Fruit fly (Drosophila melanogaster) whole organism, embryonic: Measurements from ENCODE around the gene CG8281.

ENCODE experiments used
- Atf6 ChIP-seq: fragments of 200-800 bp; sonication (Bioruptor generic); IDR thresholded peaks from 2 replicates; pipeline ENCODE4 v1.3.6; 2022; ENCODE audit warnings: missing biosample characterization, missing genetic modification characterization
- Awh ChIP-seq: fragments of 200-800 bp; sonication (Bioruptor generic); IDR thresholded peaks from 2 replicates; pipeline ENCODE4, ENCODE4 v1.3.6; 2022; ENCODE audit warnings: missing biosample characterization, missing genetic modification characterization
- CG15073 ChIP-seq: fragments of 200-800 bp; sonication (Bioruptor generic); optimal IDR thresholded peaks from 2 replicates; lab custom pipeline; 2016; ENCODE audit warnings: missing biosample characterization, missing genetic modification characterization
- CG1832 ChIP-seq: fragments of 200-800 bp; sonication (Bioruptor generic); optimal IDR thresholded peaks from 2 replicates; lab custom pipeline; 2017; ENCODE audit warnings: missing biosample characterization, mild to moderate bottlenecking, missing genetic modification characterization, inconsistent platforms
- CG2120 ChIP-seq: fragments of 200-800 bp; sonication (Bioruptor generic); optimal IDR thresholded peaks from 3 replicates; lab custom pipeline; 2016; ENCODE audit warnings: missing biosample characterization, missing genetic modification characterization
- CG2712 ChIP-seq: fragments of 200-800 bp; optimal IDR thresholded peaks from 3 replicates; lab custom pipeline; 2019; ENCODE audit warnings: missing biosample characterization, mild to moderate bottlenecking, missing genetic modification characterization, moderate library complexity
- CG34376 ChIP-seq: fragments of 200-800 bp; sonication (Bioruptor generic); optimal IDR thresholded peaks from 2 replicates; lab custom pipeline; 2018; ENCODE audit warnings: missing biosample characterization, mild to moderate bottlenecking, missing genetic modification characterization
- CG43689 ChIP-seq: fragments of 200-800 bp; sonication (Bioruptor generic); IDR thresholded peaks from 2 replicates; pipeline ENCODE4 v1.3.6; 2022; ENCODE audit warnings: missing biosample characterization, missing genetic modification characterization
- CG4424 ChIP-seq: fragments of 200-800 bp; sonication (Bioruptor generic); optimal IDR thresholded peaks from 3 replicates; lab custom pipeline; 2016; ENCODE audit warnings: missing biosample characterization, missing genetic modification characterization
- CG4707 ChIP-seq: fragments of 200-800 bp; sonication (Bioruptor generic); optimal IDR thresholded peaks from 2 replicates; lab custom pipeline; 2018; ENCODE audit warnings: missing biosample characterization, mild to moderate bottlenecking, missing genetic modification characterization, moderate library complexity
- CG5180 ChIP-seq: fragments of 200-800 bp; sonication (Bioruptor generic); optimal IDR thresholded peaks from 3 replicates; lab custom pipeline; 2017; ENCODE audit warnings: missing biosample characterization, missing genetic modification characterization, mild to moderate bottlenecking, moderate library complexity, missing genetic modification reagents
- CG6854 ChIP-seq: fragments of 200-800 bp; sonication (Bioruptor generic); optimal IDR thresholded peaks from 3 replicates; lab custom pipeline; 2017; ENCODE audit warnings: missing biosample characterization, mild to moderate bottlenecking, missing genetic modification characterization
- CG8290 ChIP-seq, 3 experiments: fragments of 200-800 bp; sonication (Bioruptor generic); optimal IDR thresholded peaks; 2 replicates each; lab custom pipeline; 2016 to 2019; ENCODE audit warnings: missing biosample characterization in 3 of 3, missing genetic modification characterization in 3 of 3, mild to moderate bottlenecking in 2 of 3, moderate library complexity in 1 of 3
- CG9817 ChIP-seq: fragments of 200-800 bp; sonication (Bioruptor generic); optimal IDR thresholded peaks from 2 replicates; lab custom pipeline; 2018; ENCODE audit warnings: missing biosample characterization, mild to moderate bottlenecking, missing genetic modification characterization, moderate library complexity
- D19A ChIP-seq: fragments of 200-800 bp; optimal IDR thresholded peaks from 3 replicates; lab custom pipeline; 2019; ENCODE audit warnings: missing biosample characterization, mild to moderate bottlenecking, missing genetic modification characterization, moderate library complexity
- Lpt ChIP-seq: fragments of >200 bp; optimal IDR thresholded peaks from 2 replicates; lab custom pipeline; 2018; ENCODE audit warnings: missing biosample characterization, missing genetic modification characterization
- NFAT ChIP-seq: fragments of 200-800 bp; sonication (Bioruptor generic); IDR thresholded peaks from 2 replicates; pipeline ENCODE4 v1.3.6; 2022; ENCODE audit warnings: missing biosample characterization, missing genetic modification characterization
- Nf-YC ChIP-seq: fragments of 200-800 bp; optimal IDR thresholded peaks from 3 replicates; lab custom pipeline; 2019; ENCODE audit warnings: missing biosample characterization, mild to moderate bottlenecking, missing genetic modification characterization, moderate library complexity
- Oli ChIP-seq: fragments of 200-800 bp; sonication (Bioruptor generic); optimal IDR thresholded peaks from 2 replicates; lab custom pipeline; 2018; ENCODE audit warnings: missing biosample characterization, mild to moderate bottlenecking, missing genetic modification characterization, moderate library complexity
- Opbp ChIP-seq: fragments of 200-800 bp; sonication (Bioruptor generic); IDR thresholded peaks from 3 replicates; pipeline ENCODE4 v1.3.6; 2022; ENCODE audit warnings: missing biosample characterization, missing genetic modification characterization; ENCODE audit not compliant: partially characterized antibody
- Stat92E ChIP-seq, 3 experiments: fragments of >200 bp in 2 of 3; fragments of 200-800 bp in 1 of 3; sonication (Bioruptor generic) in 1 of 3; optimal IDR thresholded peaks; 2 replicates each; lab custom pipeline; 2017 to 2019; ENCODE audit warnings: missing biosample characterization in 3 of 3, missing genetic modification characterization in 3 of 3, mild to moderate bottlenecking in 1 of 3, moderate library complexity in 1 of 3
- Trl ChIP-seq, 3 experiments: fragments of >200 bp in 2 of 3; fragments of 200-800 bp in 1 of 3; sonication (Bioruptor generic) in 1 of 3; optimal IDR thresholded peaks; 2 replicates in 1 of 3; 3 replicates in 2 of 3; lab custom pipeline; 2016 to 2017; ENCODE audit warnings: missing biosample characterization in 1 of 3, missing genetic modification characterization in 1 of 3
- Vsx1 ChIP-seq: fragments of 200-800 bp; sonication (Bioruptor generic); optimal IDR thresholded peaks from 2 replicates; lab custom pipeline; 2017; ENCODE audit warnings: missing biosample characterization, mild to moderate bottlenecking, missing genetic modification characterization, missing genetic modification reagents
- Xbp1 ChIP-seq: fragments of 200-800 bp; sonication (Bioruptor generic); optimal IDR thresholded peaks from 3 replicates; lab custom pipeline; 2016; ENCODE audit warnings: missing biosample characterization, mild to moderate bottlenecking, missing genetic modification characterization
- abd-A ChIP-seq: fragments of 200-800 bp; sonication (Bioruptor generic); optimal IDR thresholded peaks from 3 replicates; lab custom pipeline; 2019; ENCODE audit warnings: missing biosample characterization, mild to moderate bottlenecking, missing genetic modification characterization, moderate library complexity
- amos ChIP-seq: fragments of 200-800 bp; sonication (Bioruptor generic); IDR thresholded peaks from 2 replicates; pipeline ENCODE4 v1.3.6; 2022; ENCODE audit warnings: missing biosample characterization, missing genetic modification characterization; ENCODE audit not compliant: partially characterized antibody
- caup ChIP-seq: fragments of 200-800 bp; sonication (Bioruptor generic); optimal IDR thresholded peaks from 3 replicates; lab custom pipeline; 2017; ENCODE audit warnings: missing biosample characterization, mild to moderate bottlenecking, missing genetic modification characterization, moderate library complexity; ENCODE audit not compliant: severe bottlenecking
- cg ChIP-seq: fragments of 200-800 bp; sonication (Bioruptor generic); optimal IDR thresholded peaks from 3 replicates; lab custom pipeline; 2019; ENCODE audit warnings: missing biosample characterization, mild to moderate bottlenecking, missing genetic modification characterization, moderate library complexity
- chm ChIP-seq: fragments of 200-800 bp; sonication (Bioruptor generic); IDR thresholded peaks from 2 replicates; pipeline ENCODE4 v1.3.6; 2022; ENCODE audit warnings: missing biosample characterization, missing genetic modification characterization
- ci ChIP-seq: fragments of 200-800 bp; sonication (Bioruptor generic); IDR thresholded peaks from 3 replicates; pipeline ENCODE4 v1.3.6; 2022; ENCODE audit warnings: missing biosample characterization, missing genetic modification characterization
- corto ChIP-seq: fragments of 200-800 bp; sonication (Bioruptor generic); optimal IDR thresholded peaks from 2 replicates; lab custom pipeline; 2016; ENCODE audit warnings: missing biosample characterization, mild to moderate bottlenecking, missing genetic modification characterization, moderate library complexity
- exex ChIP-seq: fragments of 200-800 bp; sonication (Bioruptor generic); optimal IDR thresholded peaks from 4 replicates; lab custom pipeline; 2018; ENCODE audit warnings: missing biosample characterization, mild to moderate bottlenecking, missing genetic modification characterization, moderate library complexity
- grn ChIP-seq: fragments of 200-800 bp; sonication (Bioruptor generic); optimal IDR thresholded peaks from 3 replicates; lab custom pipeline; 2017; ENCODE audit warnings: missing biosample characterization, missing genetic modification characterization
- gro ChIP-seq: fragments of 200-800 bp; sonication (Bioruptor generic); optimal IDR thresholded peaks from 2 replicates; lab custom pipeline; 2016; ENCODE audit warnings: missing biosample characterization, missing genetic modification characterization
- gsb-n ChIP-seq: fragments of 200-800 bp; sonication (Bioruptor generic); optimal IDR thresholded peaks from 3 replicates; lab custom pipeline; 2018; ENCODE audit warnings: missing biosample characterization, mild to moderate bottlenecking, missing genetic modification characterization
- lab ChIP-seq: fragments of 200-800 bp; sonication (Bioruptor generic); optimal IDR thresholded peaks from 3 replicates; lab custom pipeline; 2017; ENCODE audit warnings: missing biosample characterization, missing genetic modification characterization, mild to moderate bottlenecking, moderate library complexity, missing genetic modification reagents
- mirr ChIP-seq: fragments of 200-800 bp; sonication (Bioruptor generic); optimal IDR thresholded peaks from 3 replicates; lab custom pipeline; 2018; ENCODE audit warnings: missing biosample characterization, mild to moderate bottlenecking, missing genetic modification characterization
- sc ChIP-seq, 3 experiments: fragments of >200 bp in 2 of 3; fragments of 200-800 bp in 1 of 3; sonication (Bioruptor generic) in 1 of 3; optimal IDR thresholded peaks; 2 replicates in 2 of 3; 3 replicates in 1 of 3; lab custom pipeline; 2017; ENCODE audit warnings: mild to moderate bottlenecking in 1 of 3, missing biosample characterization in 1 of 3, missing genetic modification characterization in 1 of 3, missing genetic modification reagents in 1 of 3
- sd ChIP-seq: fragments of 200-800 bp; sonication (Bioruptor generic); optimal IDR thresholded peaks from 3 replicates; lab custom pipeline; 2018; ENCODE audit warnings: missing biosample characterization, mild to moderate bottlenecking, missing genetic modification characterization, moderate library complexity
- sens ChIP-seq: fragments of 200-800 bp; sonication (Bioruptor generic); peaks from one replicate; lab custom pipeline; 2016; ENCODE audit warnings: missing biosample characterization, missing genetic modification characterization
- sens-2 ChIP-seq: fragments of 200-800 bp; sonication (Bioruptor generic); IDR thresholded peaks from 2 replicates; pipeline ENCODE4 v1.3.6; 2022; ENCODE audit warnings: missing biosample characterization, missing genetic modification characterization
- sug ChIP-seq: fragments of 200-800 bp; optimal IDR thresholded peaks from 2 replicates; lab custom pipeline; 2019; ENCODE audit warnings: missing biosample characterization, mild to moderate bottlenecking, missing genetic modification characterization, moderate library complexity
- toy ChIP-seq: fragments of 200-800 bp; sonication (Bioruptor generic); IDR thresholded peaks from 2 replicates; pipeline ENCODE4 v1.3.6; 2022; ENCODE audit warnings: missing biosample characterization, missing genetic modification characterization
- unc-4 ChIP-seq: fragments of 200-800 bp; sonication (Bioruptor generic); IDR thresholded peaks from 2 replicates; pipeline ENCODE4 v1.3.6; 2022; ENCODE audit warnings: missing biosample characterization, missing genetic modification characterization; ENCODE audit not compliant: partially characterized antibody

Gene CG8281

dm6 chr3L:7943950-7944349 is 31.7 kb downstream of the CG8281 start:
- TF ChIP-seq grn (GFP tag; lab: Kevin White, UChicago) (peak; percentile 8), CG34376 (GFP tag; lab: Kevin White, UChicago) (peak; percentile 2), mirr (GFP tag; lab: Kevin White, UChicago) (peak; percentile 77), exex (tag; lab: Kevin White, UChicago) (peak; percentile 100), CG1832 (GFP tag; lab: Kevin White, UChicago) (no peak), sug (tag; lab: Kevin White, UChicago) (peak; percentile 44), gro (GFP tag; lab: Kevin White, UChicago) (no peak)

DNA sequence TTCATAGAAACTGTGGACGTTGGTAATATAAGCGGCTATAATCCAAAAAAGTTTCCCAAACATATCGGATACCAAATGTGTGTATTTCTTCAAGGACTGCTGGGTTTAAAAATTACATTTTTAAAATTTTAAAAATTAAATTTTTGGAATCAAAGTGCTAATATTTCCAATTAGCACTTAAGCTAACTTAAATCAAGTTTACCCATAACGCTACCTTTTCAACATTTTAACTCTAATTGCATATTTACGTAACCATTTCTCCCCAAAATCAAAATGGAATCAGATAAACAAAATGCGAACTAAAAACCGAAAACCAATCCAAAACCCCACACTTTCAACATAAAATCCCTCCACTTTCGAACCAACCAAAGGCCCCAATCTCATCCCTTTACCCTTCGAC is 34.0 kb downstream of the CG8281 start, which contains the start of gene CG43880:
Gene CG43880, minus strand, starts transcription at position 101 of the 400 bp plus-strand sequence.
- TF ChIP-seq Xbp1 (no peak), D19A (no peak), CG4707 (GFP tag; lab: Kevin White, UChicago) (no peak), CG43689 (GFP tag; lab: Robert Waterston, UW) (no peak), CG4424 (no peak), Oli (tag; lab: Kevin White, UChicago) (no peak), sc (optimal IDR thresholded peaks at IDR 0.05; lab: Kevin White, UChicago) (no peak), sc (GFP tag; optimal IDR thresholded peaks at IDR 0.05; lab: Kevin White, UChicago) (no peak), Lpt (GFP tag; lab: Kevin White, UChicago) (no peak)
- TF ChIP-seq, all 482 proteins: peak for 0

DNA sequence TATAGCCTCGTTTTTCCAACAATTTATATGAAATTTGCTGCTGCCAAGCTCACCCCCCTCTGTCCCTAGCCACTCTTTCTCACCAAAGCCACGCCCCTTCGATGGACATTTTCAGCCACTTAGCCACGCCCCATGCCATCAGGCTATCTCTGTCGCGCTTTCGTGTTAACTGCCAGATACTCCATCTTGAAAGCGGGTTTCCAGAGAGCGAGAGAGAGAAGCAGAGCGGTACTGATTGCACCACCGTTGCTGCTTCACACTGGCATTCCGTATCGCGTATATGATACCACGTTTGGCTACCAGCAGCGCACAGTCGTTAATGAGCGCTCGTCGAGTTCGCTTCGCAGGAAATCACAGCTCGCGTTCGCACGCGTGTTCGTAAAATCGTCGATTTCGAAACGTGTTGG is 35.6 kb downstream of the CG8281 start, which contains the start of gene exex:
Gene exex, plus strand, starts transcription at position 307 of the 407 bp plus-strand sequence.
- TF ChIP-seq CG15073 (GFP tag; lab: Kevin White, UChicago) (no peak), mirr (GFP tag; lab: Kevin White, UChicago) (peak; percentile 74), CG8290 (GFP tag; optimal IDR thresholded peaks at IDR 0.05; lab: Kevin White, UChicago) (no peak), CG8290 (tag; optimal IDR thresholded peaks at IDR 0.05; lab: Kevin White, UChicago) (peak in 1 of 2 experiments; percentile 31), CG2712 (tag; lab: Kevin White, UChicago) (peak; percentile 14), sug (tag; lab: Kevin White, UChicago) (peak; percentile 56), NFAT (GFP tag; lab: Robert Waterston, UW) (no peak), cg (GFP tag; lab: Kevin White, UChicago) (peak; percentile 27), chm (GFP tag; lab: Robert Waterston, UW) (peak; percentile 51; the same call in 1 of the 2 replicates), Opbp (GFP tag; lab: Robert Waterston, UW) (0 out of 3 replicates have a peak, but pooled peaks have one; percentile 13), abd-A (tag; lab: Kevin White, UChicago) (peak; percentile 60), CG5180 (GFP tag; lab: Kevin White, UChicago) (no peak), lab (peak; percentile 18), Awh (GFP tag; lab: Robert Waterston, UW) (0 out of 2 replicates have a peak, but pooled peaks have one; percentile 26), CG9817 (tag; lab: Kevin White, UChicago) (no peak), caup (GFP tag; lab: Kevin White, UChicago) (peak; percentile 31), gsb-n (no peak), Stat92E (GFP tag; optimal IDR thresholded peaks at IDR 0.05; lab: Kevin White, UChicago) (peak in 1 of 3 experiments; percentile 82), toy (GFP tag; lab: Robert Waterston, UW) (no peak), grn (GFP tag; lab: Kevin White, UChicago) (peak; percentile 58), sd (tag; lab: Kevin White, UChicago) (peak; percentile 85), CG6854 (GFP tag; lab: Kevin White, UChicago) (no peak), Trl (optimal IDR thresholded peaks at IDR 0.05; lab: Kevin White, UChicago) (peak; percentile 61 to 80), Trl (GFP tag; optimal IDR thresholded peaks at IDR 0.05; lab: Kevin White, UChicago) (peak; percentile 23), amos (peak; percentile 17; the same call in 1 of the 2 replicates), Nf-YC (tag; lab: Kevin White, UChicago) (peak; percentile 97), Atf6 (GFP tag; lab: Robert Waterston, UW) (no peak), corto (GFP tag; lab: Kevin White, UChicago) (no peak), unc-4 (GFP tag; lab: Robert Waterston, UW) (no peak), Vsx1 (GFP tag; lab: Kevin White, UChicago) (peak; percentile 55), ci (GFP tag; lab: Robert Waterston, UW) (peak; percentile 43; the same call in 1 of the 3 replicates), sens-2 (no peak), CG2120 (GFP tag; lab: Kevin White, UChicago) (no peak), sens (GFP tag; lab: Kevin White, UChicago) (peak; percentile 78)
